Fruit fly (Drosophila melanogaster): ENCODE measurements around the gene sxe2.

sxe2 gene

dm6 chr3R:16094011-16094729, 10.5 kb downstream of the sxe2 start:
- no peak for TF ChIP-seq Hr38 (GFP tag; optimal IDR thresholded peaks at IDR 0.05)
- TF ChIP-seq CG6792 (GFP tag; optimal IDR thresholded peaks at IDR 0.05): peak; percentile 73
- TF ChIP-seq CG6808 (GFP tag; optimal IDR thresholded peaks at IDR 0.05): peak; percentile 82
- peak; percentile 87 for TF ChIP-seq Lpt (GFP tag; optimal IDR thresholded peaks at IDR 0.05)
- TF ChIP-seq Hr39 (GFP tag; optimal IDR thresholded peaks at IDR 0.05): peak; percentile 40
- TF ChIP-seq CG11902 (GFP tag; optimal IDR thresholded peaks at IDR 0.05): peak; percentile 28
- no peak for TF ChIP-seq Ets21C (GFP tag; optimal IDR thresholded peaks at IDR 0.05)
- peak; percentile 63 for TF ChIP-seq dac (GFP tag; optimal IDR thresholded peaks at IDR 0.05)
- peak; percentile 71 for TF ChIP-seq fd59A (GFP tag; optimal IDR thresholded peaks at IDR 0.05)
- TF ChIP-seq CG11294 (GFP tag; IDR thresholded peaks at IDR 0.05): no peak; the same call in none of the 2 replicates
- TF ChIP-seq dsx (GFP tag; optimal IDR thresholded peaks at IDR 0.05; ENCODE audit: poor library complexity, severe bottlenecking): peak; percentile 71
- peak; percentile 23 for TF ChIP-seq fkh (GFP tag; optimal IDR thresholded peaks at IDR 0.05)
- peak; percentile 57 for TF ChIP-seq cyc (GFP tag; optimal IDR thresholded peaks at IDR 0.05)
- TF ChIP-seq Eip93F (GFP tag; optimal IDR thresholded peaks at IDR 0.05): no peak
- TF ChIP-seq Sox102F (GFP tag; optimal IDR thresholded peaks at IDR 0.05): peak; percentile 56
- TF ChIP-seq CG3919 (GFP tag; optimal IDR thresholded peaks at IDR 0.05): peak; percentile 84
- TF ChIP-seq Sox15 (GFP tag; optimal IDR thresholded peaks at IDR 0.05): peak; percentile 57
- peak; percentile 77 for TF ChIP-seq eg (GFP tag; IDR thresholded peaks at IDR 0.05)
- TF ChIP-seq pdm3 (GFP tag; optimal IDR thresholded peaks at IDR 0.05): peak; percentile 74
- peak; percentile 86 for TF ChIP-seq Hr4 (GFP tag; optimal IDR thresholded peaks at IDR 0.05)
- TF ChIP-seq Blimp-1 (GFP tag; optimal IDR thresholded peaks at IDR 0.05): peak; percentile 27
- peak; percentile 87 for TF ChIP-seq OdsH (GFP tag; optimal IDR thresholded peaks at IDR 0.05)
- TF ChIP-seq CG7368 (GFP tag; optimal IDR thresholded peaks at IDR 0.05): peak; percentile 70
- TF ChIP-seq CG6276 (GFP tag; optimal IDR thresholded peaks at IDR 0.05): peak; percentile 91
- peak; percentile 84 for TF ChIP-seq net (GFP tag; optimal IDR thresholded peaks at IDR 0.05)
- TF ChIP-seq CG32006 (GFP tag; optimal IDR thresholded peaks at IDR 0.05): peak; percentile 94
- TF ChIP-seq svp (GFP tag): peak; percentile 14
- peak; percentile 86 for TF ChIP-seq CG10631 (GFP tag; optimal IDR thresholded peaks at IDR 0.05)
- peak; percentile 79 for TF ChIP-seq CG3032 (tag; optimal IDR thresholded peaks at IDR 0.05)
- peak; percentile 26 for TF ChIP-seq CG6854 (GFP tag; optimal IDR thresholded peaks at IDR 0.05)
- TF ChIP-seq CG31627 (GFP tag; optimal IDR thresholded peaks at IDR 0.05): peak; percentile 34
- peak; percentile 80 for TF ChIP-seq Ets96B (tag; optimal IDR thresholded peaks at IDR 0.05)
- TF ChIP-seq achi (GFP tag; optimal IDR thresholded peaks at IDR 0.05): peak; percentile 84
- TF ChIP-seq CG8632 (GFP tag; optimal IDR thresholded peaks at IDR 0.05): peak; percentile 77
- peak; percentile 60 for TF ChIP-seq Met (GFP tag; optimal IDR thresholded peaks at IDR 0.05)
- peak; percentile 75 for TF ChIP-seq esn (GFP tag; optimal IDR thresholded peaks at IDR 0.05)
- peak; percentile 83 for TF ChIP-seq acj6 (GFP tag; optimal IDR thresholded peaks at IDR 0.05)
- TF ChIP-seq CG9139 (GFP tag; optimal IDR thresholded peaks at IDR 0.05): peak; percentile 65
- TF ChIP-seq spab (GFP tag; optimal IDR thresholded peaks at IDR 0.05): peak; percentile 83
- TF ChIP-seq fd85E (GFP tag; optimal IDR thresholded peaks at IDR 0.05): no peak
- no peak for TF ChIP-seq Smox (GFP tag; optimal IDR thresholded peaks at IDR 0.05)
- peak; percentile 43 for TF ChIP-seq CG1621 (tag; optimal IDR thresholded peaks at IDR 0.05)
- TF ChIP-seq CG6163 (GFP tag; IDR thresholded peaks at IDR 0.05): peak; percentile 68; the same call in 2 of the 3 replicates
- TF ChIP-seq topi (GFP tag; optimal IDR thresholded peaks at IDR 0.05): peak; percentile 70
- peak; percentile 63; the same call in 1 of the 2 replicates for TF ChIP-seq Gug (GFP tag; IDR thresholded peaks at IDR 0.05)
- peak; percentile 61 for TF ChIP-seq CG8319 (GFP tag; optimal IDR thresholded peaks at IDR 0.05)
- peak; percentile 76 for TF ChIP-seq CG10669 (GFP tag; optimal IDR thresholded peaks at IDR 0.05)
- peak; percentile 37 for TF ChIP-seq Sox14 (GFP tag; optimal IDR thresholded peaks at IDR 0.05)
- peak in 1 of 2 experiments; percentile 96 for TF ChIP-seq salr (GFP tag; optimal IDR thresholded peaks at IDR 0.05)
- peak; percentile 97 for TF ChIP-seq Eip78C (GFP tag)
- peak; percentile 78 for TF ChIP-seq CG16779 (tag; optimal IDR thresholded peaks at IDR 0.05)
